Fruit fly (Drosophila melanogaster): ENCODE results near the gene CG4558.

CG4558 gene

dm6 chrX:6868629-6869579 is 19.3 kb downstream of the CG4558 start (continued):
- TF ChIP-seq CG13624 (GFP tag; optimal IDR thresholded peaks at IDR 0.05) (no peak), CG6689 (GFP tag; IDR thresholded peaks at IDR 0.05) (no peak), CG3163 (GFP tag; optimal IDR thresholded peaks at IDR 0.05) (no peak), CG2120 (GFP tag; optimal IDR thresholded peaks at IDR 0.05) (no peak), nerfin-1 (tag; optimal IDR thresholded peaks at IDR 0.05) (no peak), stwl (tag; optimal IDR thresholded peaks at IDR 0.05) (no peak), CG13424 (tag; optimal IDR thresholded peaks at IDR 0.05) (no peak), B-H2 (GFP tag; optimal IDR thresholded peaks at IDR 0.05) (no peak), fd3F (GFP tag; optimal IDR thresholded peaks at IDR 0.05) (no peak), btn (GFP tag; optimal IDR thresholded peaks at IDR 0.05) (no peak), CG15696 (tag; optimal IDR thresholded peaks at IDR 0.05) (no peak), Dad (GFP tag; optimal IDR thresholded peaks at IDR 0.05) (no peak), inv (GFP tag; IDR thresholded peaks at IDR 0.05; ENCODE audit: partially characterized antibody) (no peak), CG9797 (GFP tag; optimal IDR thresholded peaks at IDR 0.05) (peak; percentile 24), CG9437 (GFP tag; optimal IDR thresholded peaks at IDR 0.05) (no peak), Hr51 (GFP tag; optimal IDR thresholded peaks at IDR 0.05) (no peak), Trl (optimal IDR thresholded peaks at IDR 0.05) (no peak), Trl (GFP tag; optimal IDR thresholded peaks at IDR 0.05) (no peak), CG14667 (GFP tag; IDR thresholded peaks at IDR 0.05) (no peak), seq (GFP tag; IDR thresholded peaks at IDR 0.05) (no peak), sc (optimal IDR thresholded peaks at IDR 0.05) (no peak), sc (GFP tag; optimal IDR thresholded peaks at IDR 0.05) (no peak), CG8290 (GFP tag; optimal IDR thresholded peaks at IDR 0.05) (no peak), CG8290 (tag; optimal IDR thresholded peaks at IDR 0.05) (peak in 1 of 2 experiments; percentile 1), CG11560 (tag; IDR thresholded peaks at IDR 0.05) (no peak), twi (tag; optimal IDR thresholded peaks at IDR 0.05) (no peak), eve (GFP tag; optimal IDR thresholded peaks at IDR 0.05) (peak in 1 of 2 experiments; percentile 74), H15 (GFP tag; IDR thresholded peaks at IDR 0.05) (no peak), Ptx1 (GFP tag; IDR thresholded peaks at IDR 0.05) (0 out of 2 replicates have a peak, but pooled peaks have one; percentile 11), Bteb2 (GFP tag; optimal IDR thresholded peaks at IDR 0.05) (no peak), fd102C (GFP tag; optimal IDR thresholded peaks at IDR 0.05) (no peak), dimm (GFP tag; IDR thresholded peaks at IDR 0.05) (no peak), CG4820 (GFP tag; optimal IDR thresholded peaks at IDR 0.05) (no peak), ems (GFP tag; optimal IDR thresholded peaks at IDR 0.05) (no peak), CG16863 (GFP tag; optimal IDR thresholded peaks at IDR 0.05) (no peak), Rx (GFP tag; IDR thresholded peaks at IDR 0.05) (no peak), CG14860 (GFP tag; IDR thresholded peaks at IDR 0.05; ENCODE audit: partially characterized antibody) (no peak), CG15269 (tag; optimal IDR thresholded peaks at IDR 0.05) (no peak), CG11723 (GFP tag; optimal IDR thresholded peaks at IDR 0.05) (no peak), CG3726 (GFP tag; IDR thresholded peaks at IDR 0.05) (no peak), CG11695 (GFP tag; IDR thresholded peaks at IDR 0.05) (no peak), CG4282 (GFP tag; optimal IDR thresholded peaks at IDR 0.05) (no peak), CG8924 (tag; optimal IDR thresholded peaks at IDR 0.05) (no peak), ase (GFP tag; IDR thresholded peaks at IDR 0.05) (no peak), sens (GFP tag) (peak; percentile 70), ssp (GFP tag; IDR thresholded peaks at IDR 0.05) (no peak), bcd (GFP tag; optimal IDR thresholded peaks at IDR 0.05) (no peak), Abd-B (GFP tag; optimal IDR thresholded peaks at IDR 0.05) (no peak), gfzf (GFP tag; optimal IDR thresholded peaks at IDR 0.05) (peak; percentile 12), Ets65A (GFP tag) (peak; percentile 83)

All from whole organism, embryonic.